Worm (Caenorhabditis elegans) whole organism, late embryonic: ENCODE data around the gene F49E11.7.

Source experiments
- C38D4.7 ChIP-seq: fragments of 200-800 bp; sonication (Bioruptor generic); optimal IDR thresholded peaks from 2 replicates; lab custom pipeline; 2018; ENCODE audit warnings: mild to moderate bottlenecking, missing genetic modification characterization, moderate library complexity, missing compliant biosample characterization
- K09A11.1 ChIP-seq: sonication (generic microtip); optimal IDR thresholded peaks from 2 replicates; lab custom pipeline; 2017; ENCODE audit warnings: antibody characterized with exemption, mild to moderate bottlenecking, missing genetic modification characterization, missing compliant biosample characterization; ENCODE audit not compliant: insufficient read depth
- T23F11.4 ChIP-seq: fragments of 200-800 bp; sonication (Bioruptor generic); optimal IDR thresholded peaks from 2 replicates; lab custom pipeline; 2018; ENCODE audit warnings: mild to moderate bottlenecking, missing genetic modification characterization, missing compliant biosample characterization
- ahr-1 ChIP-seq: sonication (generic microtip); optimal IDR thresholded peaks from 2 replicates; lab custom pipeline; 2016; ENCODE audit warnings: missing genetic modification characterization, missing compliant biosample characterization
- ama-1 ChIP-seq: fragments of 150-350 bp; optimal IDR thresholded peaks from 2 replicates; lab custom pipeline; 2014
- ceh-19 ChIP-seq: fragments of 200-800 bp; sonication (Bioruptor generic); optimal IDR thresholded peaks from 2 replicates; lab custom pipeline; 2018; ENCODE audit warnings: mild to moderate bottlenecking, missing genetic modification characterization, missing compliant biosample characterization
- ceh-2 ChIP-seq: sonication (generic microtip); optimal IDR thresholded peaks from 2 replicates; lab custom pipeline; 2016; ENCODE audit warnings: missing genotype, missing genetic modification characterization, missing compliant biosample characterization
- ceh-22 ChIP-seq: sonication (generic microtip); optimal IDR thresholded peaks from 2 replicates; lab custom pipeline; 2017; ENCODE audit warnings: missing biosample characterization, missing genetic modification characterization
- ceh-31 ChIP-seq: sonication (generic microtip); optimal IDR thresholded peaks from 2 replicates; lab custom pipeline; 2016; ENCODE audit warnings: missing genetic modification characterization, missing compliant biosample characterization
- ceh-6 ChIP-seq: fragments of 200-800 bp; sonication (Bioruptor generic); optimal IDR thresholded peaks from 2 replicates; lab custom pipeline; 2018; ENCODE audit warnings: mild to moderate bottlenecking, missing genetic modification characterization, missing compliant biosample characterization
- che-1 ChIP-seq: sonication (generic microtip); optimal IDR thresholded peaks from 2 replicates; lab custom pipeline; 2016; ENCODE audit warnings: mild to moderate bottlenecking, missing genetic modification characterization, missing compliant biosample characterization
- elt-4 ChIP-seq: sonication (generic microtip); optimal IDR thresholded peaks from 2 replicates; lab custom pipeline; 2016; ENCODE audit warnings: missing genetic modification characterization, missing compliant biosample characterization
- eyg-1 ChIP-seq: sonication (generic microtip); optimal IDR thresholded peaks from 2 replicates; lab custom pipeline; 2016; ENCODE audit warnings: missing genotype, missing genetic modification characterization, missing compliant biosample characterization
- fax-1 ChIP-seq: sonication (generic microtip); optimal IDR thresholded peaks from 2 replicates; lab custom pipeline; 2016; ENCODE audit warnings: missing genotype, missing genetic modification characterization, missing compliant biosample characterization
- gmeb-2 ChIP-seq: sonication (generic microtip); optimal IDR thresholded peaks from 2 replicates; lab custom pipeline; 2016; ENCODE audit warnings: missing genetic modification characterization, inconsistent platforms, missing compliant biosample characterization
- hlh-13 ChIP-seq: fragments of 200-800 bp; sonication (Bioruptor generic); optimal IDR thresholded peaks from 2 replicates; lab custom pipeline; 2018; ENCODE audit warnings: mild to moderate bottlenecking, missing genetic modification characterization, missing compliant biosample characterization
- hlh-15 ChIP-seq: sonication (generic microtip); optimal IDR thresholded peaks from 2 replicates; lab custom pipeline; 2016; ENCODE audit warnings: missing genetic modification characterization, missing compliant biosample characterization
- hlh-30 ChIP-seq: sonication (generic microtip); optimal IDR thresholded peaks from 2 replicates; lab custom pipeline; 2017; ENCODE audit warnings: antibody characterized with exemption, missing genetic modification characterization, missing compliant biosample characterization; ENCODE audit not compliant: insufficient read depth
- hlh-6 ChIP-seq: sonication (generic microtip); optimal IDR thresholded peaks from 2 replicates; lab custom pipeline; 2016; ENCODE audit warnings: missing genotype, missing genetic modification characterization, missing compliant biosample characterization
- lim-6 ChIP-seq: sonication (generic microtip); optimal IDR thresholded peaks from 2 replicates; lab custom pipeline; 2016; ENCODE audit warnings: missing genetic modification characterization, missing compliant biosample characterization
- mec-3 ChIP-seq: sonication (generic microtip); optimal IDR thresholded peaks from 2 replicates; lab custom pipeline; 2016; ENCODE audit warnings: borderline replicate concordance, missing genetic modification characterization, missing compliant biosample characterization
- nfya-1 ChIP-seq: sonication (generic microtip); optimal IDR thresholded peaks from 2 replicates; lab custom pipeline; 2017; ENCODE audit warnings: missing genetic modification characterization, mild to moderate bottlenecking, missing compliant biosample characterization, antibody characterized with exemption, moderate library complexity
- nhr-232 ChIP-seq: sonication (generic microtip); optimal IDR thresholded peaks from 2 replicates; lab custom pipeline; 2016; ENCODE audit warnings: missing genetic modification characterization, missing compliant biosample characterization
- npax-4 ChIP-seq: sonication (generic microtip); optimal IDR thresholded peaks from 2 replicates; lab custom pipeline; 2016; ENCODE audit warnings: missing genetic modification characterization, missing compliant biosample characterization
- pag-3 ChIP-seq: sonication (generic microtip); optimal IDR thresholded peaks from 2 replicates; lab custom pipeline; 2016; ENCODE audit warnings: missing compliant biosample characterization, missing genetic modification characterization, borderline replicate concordance
- pat-9 ChIP-seq: fragments of 200-800 bp; sonication (Bioruptor generic); optimal IDR thresholded peaks from 2 replicates; lab custom pipeline; 2018; ENCODE audit warnings: mild to moderate bottlenecking, missing genetic modification characterization, moderate library complexity, missing compliant biosample characterization
- pax-1 ChIP-seq: fragments of 150-350 bp; optimal IDR thresholded peaks from 2 replicates; lab custom pipeline; 2014; ENCODE audit warnings: missing biosample characterization, missing genetic modification characterization
- pha-2 ChIP-seq: sonication (generic microtip); optimal IDR thresholded peaks from 2 replicates; lab custom pipeline; 2017; ENCODE audit warnings: mild to moderate bottlenecking, missing genetic modification characterization, missing compliant biosample characterization
- pha-4 ChIP-seq: fragments of 150-350 bp; optimal IDR thresholded peaks from 2 replicates; lab custom pipeline; 2018; ENCODE audit warnings: missing biosample characterization, missing genetic modification reagents, missing genetic modification characterization
- pqm-1 ChIP-seq: sonication (generic microtip); optimal IDR thresholded peaks from 2 replicates; lab custom pipeline; 2016; ENCODE audit warnings: missing genetic modification characterization, missing compliant biosample characterization
- ref-2 ChIP-seq: sonication (generic microtip); optimal IDR thresholded peaks from 2 replicates; lab custom pipeline; 2016; ENCODE audit warnings: missing genetic modification characterization, missing compliant biosample characterization
- rnt-1 ChIP-seq: sonication (generic microtip); optimal IDR thresholded peaks from 2 replicates; lab custom pipeline; 2016; ENCODE audit warnings: missing genetic modification characterization, missing compliant biosample characterization
- sox-2 ChIP-seq: fragments of 200-800 bp; sonication (Bioruptor generic); IDR thresholded peaks from 2 replicates; pipeline ENCODE4 v1.3.6; 2022; ENCODE audit warnings: missing genetic modification reagents, missing genetic modification characterization, missing compliant biosample characterization
- sox-4 ChIP-seq: sonication (generic microtip); optimal IDR thresholded peaks from 2 replicates; lab custom pipeline; 2017; ENCODE audit warnings: mild to moderate bottlenecking, missing genetic modification characterization, inconsistent platforms, missing compliant biosample characterization
- syd-9 ChIP-seq: sonication (generic microtip); optimal IDR thresholded peaks from 2 replicates; lab custom pipeline; 2016; ENCODE audit warnings: mild to moderate bottlenecking, missing genetic modification characterization, moderate library complexity, missing compliant biosample characterization
- tbx-2 ChIP-seq: sonication (generic microtip); optimal IDR thresholded peaks from 2 replicates; lab custom pipeline; 2016; ENCODE audit warnings: missing genetic modification characterization, missing compliant biosample characterization
- ttx-3 ChIP-seq: sonication (generic microtip); optimal IDR thresholded peaks from 2 replicates; lab custom pipeline; 2016; ENCODE audit warnings: missing genetic modification reagents, missing genetic modification characterization, missing compliant biosample characterization
- unc-55 ChIP-seq: sonication (generic microtip); optimal IDR thresholded peaks from 2 replicates; lab custom pipeline; 2017; ENCODE audit warnings: missing biosample characterization, missing genetic modification reagents, missing genetic modification characterization
- ztf-16 ChIP-seq: sonication (generic microtip); optimal IDR thresholded peaks from 2 replicates; lab custom pipeline; 2017; ENCODE audit warnings: missing genetic modification characterization, missing compliant biosample characterization

The F49E11.7 gene

ce11 chrIV:13036835-13037234 is 15.8 kb upstream of the F49E11.7 start:
- TF ChIP-seq ceh-31 (tag; lab: Kevin White, UChicago) (no peak), T23F11.4 (GFP tag; lab: Kevin White, UChicago) (no peak), eyg-1 (tag; lab: Kevin White, UChicago) (no peak)

DNA sequence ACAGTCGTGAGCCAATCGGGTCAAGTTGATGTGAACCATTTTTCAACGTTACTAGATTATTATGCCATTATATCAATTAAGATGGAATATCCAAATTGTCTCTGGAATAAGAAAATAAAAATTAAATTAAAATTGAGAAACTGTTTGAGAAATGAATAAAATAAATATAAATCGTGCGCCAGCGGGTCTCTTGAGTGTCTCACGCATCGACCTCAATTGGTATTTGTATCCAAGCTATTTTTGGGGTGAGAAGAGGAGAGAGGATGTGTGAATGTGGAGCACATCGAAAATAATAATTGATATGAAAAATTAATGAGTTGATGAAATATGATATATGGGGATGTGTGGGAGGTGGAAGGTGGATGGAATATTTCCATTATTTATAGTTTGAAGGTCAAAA is 13.8 kb upstream of the F49E11.7 start, which contains the start of gene F49E11.2:
TSS of gene F49E11.2 (minus strand) at position 101 of the 400 bp plus-strand sequence.
- TF ChIP-seq npax-4 (tag; lab: Kevin White, UChicago) (no peak), hlh-15 (no peak), hlh-13 (no peak), K09A11.1 (tag; lab: Kevin White, UChicago) (no peak), eyg-1 (tag; lab: Kevin White, UChicago) (no peak), nhr-232 (tag; lab: Kevin White, UChicago) (no peak), nfya-1 (tag; lab: Kevin White, UChicago) (no peak)

ce11 chrIV:13041486-13041885 is 11.2 kb upstream of the F49E11.7 start:
- TF ChIP-seq ceh-2 (tag; lab: Kevin White, UChicago): no peak
- TF ChIP-seq pag-3: no peak
- TF ChIP-seq C38D4.7: no peak
- peak; percentile 87 for TF ChIP-seq nfya-1 (tag; lab: Kevin White, UChicago)
- TF ChIP-seq ztf-16 (tag; lab: Kevin White, UChicago): no peak
- TF ChIP-seq fax-1 (tag; lab: Kevin White, UChicago): no peak
- TF ChIP-seq hlh-13: no peak
- TF ChIP-seq pha-4 (tag; lab: Kevin White, UChicago): no peak

- TF ChIP-seq tbx-2 (tag; lab: Kevin White, UChicago) (no peak), K09A11.1 (tag; lab: Kevin White, UChicago) (no peak)
These were observed 10.6 kb upstream of the F49E11.7 start, which contains the start of gene amt-2 for ce11 chrIV:13042091-13042490. TSS of gene amt-2 (plus strand) at chrIV:13042391.

- no peak for TF ChIP-seq pag-3
- no peak for TF ChIP-seq hlh-6 (tag; lab: Kevin White, UChicago)
- TF ChIP-seq sox-4 (tag; lab: Kevin White, UChicago): no peak
- TF ChIP-seq hlh-15: no peak
- no peak for TF ChIP-seq gmeb-2 (tag; lab: Kevin White, UChicago)
- TF ChIP-seq pqm-1 (tag; lab: Kevin White, UChicago): no peak
- TF ChIP-seq elt-4 (tag; lab: Kevin White, UChicago): no peak
- TF ChIP-seq pax-1 (tag; lab: Kevin White, UChicago): no peak
- TF ChIP-seq lim-6: no peak
- TF ChIP-seq ceh-22: no peak
- no peak for TF ChIP-seq pat-9 (tag; lab: Kevin White, UChicago)
- TF ChIP-seq pha-4 (tag; lab: Kevin White, UChicago): no peak
These were observed 7.7 kb upstream of the F49E11.7 start for ce11 chrIV:13044980-13045379.

- TF ChIP-seq lim-6 (no peak), eyg-1 (tag; lab: Kevin White, UChicago) (no peak), npax-4 (tag; lab: Kevin White, UChicago) (no peak), ama-1 (lab: Kevin White, UChicago) (no peak), elt-4 (tag; lab: Kevin White, UChicago) (no peak), ceh-22 (no peak), rnt-1 (tag; lab: Kevin White, UChicago) (no peak), ceh-2 (tag; lab: Kevin White, UChicago) (no peak), hlh-6 (tag; lab: Kevin White, UChicago) (no peak), hlh-30 (no peak)
These were observed 5.8 kb upstream of the F49E11.7 start, which contains the start of gene scl-9 for ce11 chrIV:13046848-13047247. TSS of gene scl-9 (plus strand) at chrIV:13047148.

ce11 chrIV:13048157-13048556 is 4.5 kb upstream of the F49E11.7 start, which contains the start of gene scl-10:
TSS of gene scl-10 (plus strand) at chrIV:13048457.
- TF ChIP-seq mec-3 (tag; lab: Kevin White, UChicago) (no peak), sox-2 (GFP tag; lab: Robert Waterston, UW) (no peak), ref-2 (tag; lab: Kevin White, UChicago) (no peak), ceh-31 (tag; lab: Kevin White, UChicago) (no peak), pag-3 (no peak), ceh-19 (no peak), T23F11.4 (GFP tag; lab: Kevin White, UChicago) (no peak), K09A11.1 (tag; lab: Kevin White, UChicago) (no peak), hlh-13 (no peak), pha-2 (tag; lab: Kevin White, UChicago) (no peak), syd-9 (tag; lab: Kevin White, UChicago) (no peak), ahr-1 (tag; lab: Kevin White, UChicago) (no peak), che-1 (tag; lab: Kevin White, UChicago) (no peak), C38D4.7 (no peak), unc-55 (GFP tag; lab: Kevin White, UChicago) (no peak), ceh-6 (GFP tag; lab: Kevin White, UChicago) (no peak), ttx-3 (tag; lab: Kevin White, UChicago) (no peak), pqm-1 (tag; lab: Kevin White, UChicago) (no peak)
